Worm (Caenorhabditis elegans) whole organism, L4 larva: ENCODE measurements around the gene B0547.2.

Experiments
- hlh-30 ChIP-seq: sonication (generic microtip); optimal IDR thresholded peaks from 2 replicates; lab custom pipeline; 2017; ENCODE audit warnings: antibody characterized with exemption, mild to moderate bottlenecking, missing genetic modification characterization, missing compliant biosample characterization; ENCODE audit not compliant: insufficient read depth
- lin-1 ChIP-seq: fragments of 200-800 bp; sonication (Bioruptor generic); IDR thresholded peaks from 2 replicates; pipeline ENCODE4 v1.3.6; 2022; ENCODE audit warnings: missing genetic modification reagents, missing genetic modification characterization, missing compliant biosample characterization
- lin-39 ChIP-seq: fragments of 150-350 bp; optimal IDR thresholded peaks from 2 replicates; lab custom pipeline; 2014; ENCODE audit warnings: missing biosample characterization, missing genetic modification reagents, missing genetic modification characterization

- TF ChIP-seq lin-39 (tag; lab: Kevin White, UChicago) (no peak), hlh-30 (tag; lab: Kevin White, UChicago) (no peak), lin-1 (GFP tag; lab: Robert Waterston, UW) (no peak)
Measured at ce11 chrIV:5653649-5654048, 7.8 kb downstream of the B0547.2 start, which contains the start of gene clec-178.
